Worm (Caenorhabditis elegans) whole organism, L2 larva: ENCODE results near the gene frpr-3.

Source experiments
- F13H6.1 ChIP-seq: sonication (generic microtip); optimal IDR thresholded peaks from 2 replicates; lab custom pipeline; 2016; ENCODE audit warnings: missing genetic modification characterization, missing compliant biosample characterization
- aly-2 ChIP-seq: fragments of 150-350 bp; optimal IDR thresholded peaks from 2 replicates; lab custom pipeline; 2014; ENCODE audit warnings: missing biosample characterization, missing genetic modification characterization
- dmd-4 ChIP-seq: sonication (generic microtip); optimal IDR thresholded peaks from 2 replicates; lab custom pipeline; 2017; ENCODE audit warnings: missing biosample characterization, missing genetic modification characterization
- elt-3 ChIP-seq: sonication (generic microtip); optimal IDR thresholded peaks from 2 replicates; lab custom pipeline; 2017; ENCODE audit warnings: missing biosample characterization, missing genetic modification characterization
- fos-1 ChIP-seq: fragments of 150-350 bp; optimal IDR thresholded peaks from 2 replicates; lab custom pipeline; 2014; ENCODE audit warnings: missing biosample characterization, missing genetic modification characterization
- gmeb-1 ChIP-seq: fragments of 150-350 bp; optimal IDR thresholded peaks from 2 replicates; lab custom pipeline; 2014; ENCODE audit warnings: missing biosample characterization, missing genetic modification characterization
- lsy-2 ChIP-seq, 2 experiments: fragments of 150-350 bp in 1 of 2; sonication (generic microtip) in 1 of 2; optimal IDR thresholded peaks; 2 replicates each; lab custom pipeline; 2014 to 2017; ENCODE audit warnings: missing biosample characterization in 2 of 2, missing genetic modification characterization in 2 of 2
- nhr-129 ChIP-seq: fragments of 150-350 bp; optimal IDR thresholded peaks from 2 replicates; lab custom pipeline; 2014; ENCODE audit warnings: missing biosample characterization, missing genetic modification characterization
- nhr-21 ChIP-seq: fragments of 150-350 bp; optimal IDR thresholded peaks from 2 replicates; lab custom pipeline; 2014; ENCODE audit warnings: missing biosample characterization, missing genetic modification characterization
- sma-3 ChIP-seq: sonication (generic microtip); optimal IDR thresholded peaks from 2 replicates; lab custom pipeline; 2016; ENCODE audit warnings: missing genetic modification reagents, missing genetic modification characterization, missing compliant biosample characterization
- snpc-4 ChIP-seq: fragments of 150-350 bp; optimal IDR thresholded peaks from 2 replicates; lab custom pipeline; 2014; ENCODE audit warnings: missing biosample characterization, missing genetic modification characterization
- ztf-11 ChIP-seq: sonication (generic microtip); optimal IDR thresholded peaks from 2 replicates; lab custom pipeline; 2017; ENCODE audit warnings: missing biosample characterization, missing genetic modification characterization

- TF ChIP-seq sma-3 (GFP tag; lab: Kevin White, UChicago) (no peak), ztf-11 (tag; lab: Kevin White, UChicago) (no peak), nhr-21 (no peak), lsy-2 (tag; optimal IDR thresholded peaks at IDR 0.05; lab: Kevin White, UChicago) (no peak), aly-2 (no peak), snpc-4 (no peak), F13H6.1 (tag; lab: Kevin White, UChicago) (no peak), elt-3 (tag; lab: Kevin White, UChicago) (no peak), dmd-4 (no peak), gmeb-1 (no peak), nhr-129 (tag; lab: Kevin White, UChicago) (no peak), fos-1 (tag; lab: Kevin White, UChicago) (no peak)
Measured at ce11 chrV:7761906-7762305, 9.2 kb upstream of the frpr-3 start.
